Worm (Caenorhabditis elegans): ENCODE data around the gene Y53C12A.10.
A peak's percentile ranks its signal among the peaks of the same experiment; 100 is the strongest.

Gene Y53C12A.10

DNA sequence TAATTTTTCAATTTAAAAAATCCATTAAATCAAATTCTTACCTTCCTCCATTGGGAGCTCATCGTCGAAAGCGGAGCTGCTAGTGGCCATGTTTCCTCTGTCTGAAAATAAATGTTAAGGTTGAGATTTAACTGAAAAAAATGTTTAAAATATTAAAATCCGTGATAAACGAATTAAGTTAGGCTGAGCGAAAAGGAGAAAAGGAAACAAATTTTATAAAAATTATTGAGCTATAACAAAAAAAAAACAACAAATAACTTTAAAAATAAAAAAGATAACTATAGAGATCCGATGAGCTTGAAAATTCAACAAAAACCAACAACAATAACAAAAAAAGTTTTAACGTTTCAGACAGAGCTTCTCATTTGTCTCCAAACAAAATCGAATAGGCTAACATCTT is 38.1 kb upstream of the Y53C12A.10 start, which contains the start of gene pno-1:
Gene pno-1 (minus strand): TSS at position 101 of the 400 bp plus-strand sequence.
- no peak for TF ChIP-seq ceh-28 (tag; optimal IDR thresholded peaks at IDR 0.05)
- TF ChIP-seq fkh-2 (tag; optimal IDR thresholded peaks at IDR 0.05), result no peak
- TF ChIP-seq nhr-12 (tag; optimal IDR thresholded peaks at IDR 0.05), result no peak
- TF ChIP-seq ZK546.5 (tag; optimal IDR thresholded peaks at IDR 0.05), result no peak
- TF ChIP-seq fkh-10 (GFP tag; optimal IDR thresholded peaks at IDR 0.05), result no peak
- TF ChIP-seq nhr-23 (tag; optimal IDR thresholded peaks at IDR 0.05), result no peak
- no peak for TF ChIP-seq ceh-16 (tag; optimal IDR thresholded peaks at IDR 0.05)
- TF ChIP-seq pha-4 (tag; optimal IDR thresholded peaks at IDR 0.05), result no peak
- no peak for TF ChIP-seq pqm-1 (tag; optimal IDR thresholded peaks at IDR 0.05)
- TF ChIP-seq hmg-11 (tag; optimal IDR thresholded peaks at IDR 0.05), result no peak
- no peak for TF ChIP-seq ztf-4 (tag; optimal IDR thresholded peaks at IDR 0.05)
- TF ChIP-seq zag-1 (tag; optimal IDR thresholded peaks at IDR 0.05), result no peak
- TF ChIP-seq eor-1 (tag; optimal IDR thresholded peaks at IDR 0.05), result no peak
- no peak for TF ChIP-seq aly-2 (tag; optimal IDR thresholded peaks at IDR 0.05)

DNA sequence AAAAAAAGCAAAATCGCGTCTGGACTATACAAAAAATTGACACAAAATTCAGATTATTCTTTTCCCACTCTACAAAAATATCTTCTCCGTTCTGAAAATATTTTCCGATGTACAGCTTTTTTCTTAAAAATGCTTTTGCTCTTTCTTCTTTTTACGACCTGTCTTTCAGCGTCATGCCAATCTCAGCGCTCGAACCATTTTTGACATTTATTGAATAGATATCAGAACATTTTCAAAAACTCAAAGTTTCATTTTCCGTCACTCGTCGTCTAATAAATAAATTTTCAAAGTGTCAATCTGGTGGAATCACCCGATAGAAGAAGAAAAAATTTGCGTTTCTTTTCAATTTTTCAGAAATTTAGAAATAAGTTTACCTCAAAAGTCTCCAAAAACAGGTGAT is 36.8 kb upstream of the Y53C12A.10 start:
- TF ChIP-seq fos-1 (tag; optimal IDR thresholded peaks at IDR 0.05) (no peak), elt-2 (tag; optimal IDR thresholded peaks at IDR 0.05) (peak; percentile 49)

DNA sequence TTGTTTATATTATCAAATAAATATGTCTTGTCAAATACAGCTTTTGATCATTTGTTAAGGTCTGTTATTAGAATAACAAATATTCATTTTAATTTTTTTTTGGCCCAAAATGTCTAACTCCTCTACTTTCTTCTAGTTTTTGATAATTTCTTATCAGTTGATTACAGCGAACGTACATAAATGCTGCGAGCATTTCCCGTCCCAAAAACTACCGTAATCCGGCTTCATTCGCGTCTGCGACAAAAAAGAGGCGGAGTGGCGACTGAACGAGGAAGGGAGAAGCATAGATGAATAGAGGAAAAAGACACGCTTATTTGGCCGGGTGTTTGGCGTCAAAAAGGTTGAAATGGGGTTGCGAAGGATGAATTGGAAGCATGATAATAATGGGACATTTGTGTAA is 35.9 kb upstream of the Y53C12A.10 start:
- no peak for TF ChIP-seq ZK546.5 (tag; optimal IDR thresholded peaks at IDR 0.05)
- TF ChIP-seq mml-1 (tag; optimal IDR thresholded peaks at IDR 0.05), result no peak
- TF ChIP-seq elt-3 (tag; optimal IDR thresholded peaks at IDR 0.05), result no peak
- peak; percentile 94 for TF ChIP-seq elt-2 (tag; optimal IDR thresholded peaks at IDR 0.05)
- TF ChIP-seq pha-4 (tag; optimal IDR thresholded peaks at IDR 0.05), result peak; percentile 50
- peak; percentile 83 for TF ChIP-seq pqm-1 (tag; optimal IDR thresholded peaks at IDR 0.05)
- no peak for TF ChIP-seq ceh-28 (tag; optimal IDR thresholded peaks at IDR 0.05)
- no peak for TF ChIP-seq ceh-16 (tag; optimal IDR thresholded peaks at IDR 0.05)
- TF ChIP-seq fkh-2 (tag; optimal IDR thresholded peaks at IDR 0.05), result no peak
- peak; percentile 34 for TF ChIP-seq nfya-1 (tag; optimal IDR thresholded peaks at IDR 0.05; ENCODE audit: insufficient read depth)

DNA sequence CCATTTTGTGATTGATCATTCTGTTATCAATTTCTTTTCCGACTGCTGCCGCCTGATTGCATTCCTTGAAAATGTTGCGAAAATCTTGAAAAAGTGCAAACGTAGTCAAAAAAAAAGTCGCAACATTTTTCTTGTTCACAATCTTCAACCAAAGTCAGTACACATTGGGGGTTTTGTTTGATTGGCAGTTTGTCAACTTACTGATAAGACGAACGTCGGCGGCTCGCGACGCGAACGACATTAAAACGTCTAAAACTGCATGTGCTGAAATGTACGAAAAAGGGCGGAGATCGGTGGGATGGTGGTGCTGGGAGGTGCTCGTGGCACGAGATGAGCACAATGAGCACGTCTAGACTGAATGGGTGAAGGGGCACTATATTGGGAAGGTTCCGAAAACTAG is 34.2 kb upstream of the Y53C12A.10 start:
- TF ChIP-seq elt-2 (tag; optimal IDR thresholded peaks at IDR 0.05), result peak; percentile 96
- peak; percentile 25 for TF ChIP-seq ama-1 (optimal IDR thresholded peaks at IDR 0.05)
- TF ChIP-seq nhr-67 (tag; optimal IDR thresholded peaks at IDR 0.05), result no peak
- peak; percentile 81 for TF ChIP-seq pqm-1 (tag; optimal IDR thresholded peaks at IDR 0.05)
- TF ChIP-seq R02D3.7 (tag; optimal IDR thresholded peaks at IDR 0.05), result no peak
- peak; percentile 29 for TF ChIP-seq pha-4 (tag; optimal IDR thresholded peaks at IDR 0.05)
- peak; percentile 15 for TF ChIP-seq ceh-28 (tag; optimal IDR thresholded peaks at IDR 0.05)
- no peak for TF ChIP-seq mdl-1 (tag; optimal IDR thresholded peaks at IDR 0.05)
- TF ChIP-seq nfya-1 (tag; optimal IDR thresholded peaks at IDR 0.05; ENCODE audit: insufficient read depth), result peak; percentile 28
- TF ChIP-seq nhr-11 (tag; optimal IDR thresholded peaks at IDR 0.05), result no peak
- TF ChIP-seq jun-1 (tag; optimal IDR thresholded peaks at IDR 0.05), result no peak
- no peak for TF ChIP-seq lsy-12 (tag; optimal IDR thresholded peaks at IDR 0.05)
- TF ChIP-seq egl-5 (tag; optimal IDR thresholded peaks at IDR 0.05), result no peak
- TF ChIP-seq tbx-2 (tag; optimal IDR thresholded peaks at IDR 0.05), result no peak
- TF ChIP-seq snpc-4 (tag; optimal IDR thresholded peaks at IDR 0.05), result peak; percentile 16

DNA sequence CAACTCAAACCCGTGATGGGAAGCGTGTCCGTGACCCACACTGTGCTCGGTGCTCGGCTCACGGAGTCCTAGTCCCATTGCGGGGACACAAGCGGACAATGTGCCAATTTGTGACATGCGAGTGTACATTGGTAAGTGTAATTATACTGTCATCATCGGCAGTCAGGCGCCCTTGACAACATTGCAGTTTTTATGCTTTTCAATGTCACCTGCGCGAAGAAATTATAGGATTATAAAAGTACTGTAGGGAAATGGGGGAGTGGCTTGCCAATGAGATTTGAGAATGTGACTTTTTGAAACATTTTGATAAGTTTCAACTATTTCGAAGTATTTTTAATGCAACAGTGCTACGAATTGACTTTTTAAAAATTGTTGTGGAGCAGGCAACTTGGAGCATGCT is 31.1 kb upstream of the Y53C12A.10 start:
- TF ChIP-seq mdl-1 (tag; optimal IDR thresholded peaks at IDR 0.05) (no peak), nfya-1 (tag; optimal IDR thresholded peaks at IDR 0.05; ENCODE audit: insufficient read depth) (peak; percentile 51)

DNA sequence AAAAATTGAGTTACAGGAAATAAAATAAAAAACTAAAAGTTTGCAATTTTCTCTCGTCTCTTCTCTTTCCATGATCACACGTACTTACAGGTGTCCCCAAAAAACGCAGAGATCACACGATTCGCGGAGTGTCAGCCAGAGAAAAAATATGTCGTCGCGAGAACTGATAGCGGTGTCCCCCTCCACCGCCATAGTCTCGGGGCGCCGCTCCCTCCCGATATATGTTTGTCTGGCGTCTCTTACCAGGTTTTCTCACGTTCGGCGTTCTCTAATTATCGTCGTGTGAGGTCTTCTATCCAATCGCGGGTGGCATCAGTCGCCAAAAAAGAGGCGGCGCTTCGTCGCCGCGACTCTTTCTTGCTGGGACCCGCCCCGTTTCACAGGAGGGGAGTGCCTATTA is 27.2 kb upstream of the Y53C12A.10 start, which contains the start of gene mab-3:
Gene mab-3 (plus strand): TSS at position 328 of the 400 bp plus-strand sequence.
- peak; percentile 43 for TF ChIP-seq elt-2 (tag; optimal IDR thresholded peaks at IDR 0.05)

DNA sequence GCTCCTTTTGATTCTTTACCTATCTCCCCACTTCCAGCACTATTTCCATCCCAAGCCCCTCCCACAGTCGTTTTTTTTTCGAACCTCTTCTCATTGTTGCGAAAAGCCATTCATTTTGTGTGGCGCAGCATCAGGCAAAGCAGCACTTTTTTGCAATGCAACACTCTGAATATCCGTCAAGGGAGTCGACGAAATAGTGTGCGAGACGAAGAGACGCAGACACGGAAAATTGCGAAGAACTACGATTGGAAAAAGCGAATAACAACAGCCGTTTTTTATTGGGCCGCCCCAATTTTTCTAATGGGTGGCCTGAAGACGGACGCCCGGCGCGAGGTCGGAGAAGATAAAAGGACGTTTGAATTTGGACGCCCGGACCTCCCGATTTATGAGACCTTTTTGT is 25.2 kb upstream of the Y53C12A.10 start:
- peak; percentile 19 for TF ChIP-seq hmg-11 (tag; optimal IDR thresholded peaks at IDR 0.05)
- no peak for TF ChIP-seq aly-2 (tag; optimal IDR thresholded peaks at IDR 0.05)
- TF ChIP-seq nfya-1 (tag; optimal IDR thresholded peaks at IDR 0.05; ENCODE audit: insufficient read depth), result peak; percentile 20
- TF ChIP-seq egl-5 (tag; optimal IDR thresholded peaks at IDR 0.05), result peak; percentile 40
